Worm (Caenorhabditis elegans): Measurements from ENCODE around the gene npr-24.

Gene npr-24

DNA sequence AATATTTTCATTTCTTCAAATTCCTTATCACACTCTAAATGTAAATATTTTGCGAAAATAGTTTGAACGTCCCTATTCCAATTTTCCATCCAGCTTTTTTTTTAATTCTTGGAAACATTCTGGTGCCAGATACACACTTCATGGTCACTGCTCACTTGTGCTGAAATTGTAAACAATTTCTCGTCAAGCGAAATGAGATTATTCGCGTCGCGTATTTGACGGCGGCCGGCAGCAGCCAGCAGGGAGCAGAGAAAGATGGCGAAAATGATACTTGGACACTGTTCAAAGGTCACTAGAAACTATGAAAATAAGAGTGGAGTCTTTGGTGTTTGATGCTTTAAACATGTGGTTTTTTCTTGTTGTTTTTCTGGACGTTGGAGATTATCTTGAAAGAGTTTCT lies 17.8 kb upstream of the npr-24 start:
- TF ChIP-seq saeg-2 (GFP tag; IDR thresholded peaks at IDR 0.05) (no peak), ZK546.5 (tag; optimal IDR thresholded peaks at IDR 0.05) (no peak), nhr-77 (tag; optimal IDR thresholded peaks at IDR 0.05) (peak; percentile 25), nhr-11 (tag; optimal IDR thresholded peaks at IDR 0.05) (peak; percentile 53), lin-15B (tag; optimal IDR thresholded peaks at IDR 0.05) (no peak), lin-39 (tag; optimal IDR thresholded peaks at IDR 0.05) (no peak), nhr-42 (GFP tag; IDR thresholded peaks at IDR 0.05) (no peak), zip-11 (GFP tag; IDR thresholded peaks at IDR 0.05) (no peak), tag-97 (GFP tag; IDR thresholded peaks at IDR 0.05) (no peak), lin-38 (GFP tag; IDR thresholded peaks at IDR 0.05) (no peak), hlh-11 (tag; optimal IDR thresholded peaks at IDR 0.05) (peak; percentile 74), ama-1 (optimal IDR thresholded peaks at IDR 0.05) (no peak), Y75B8A.6 (GFP tag; IDR thresholded peaks at IDR 0.05) (no peak), F26F4.8 (GFP tag; conservative IDR thresholded peaks at IDR 0.05) (no peak), daf-16 (GFP tag; optimal IDR thresholded peaks at IDR 0.05) (peak in 1 of 2 experiments; percentile 34), daf-16 (tag; optimal IDR thresholded peaks at IDR 0.05) (peak; percentile 64), zag-1 (tag; optimal IDR thresholded peaks at IDR 0.05) (no peak), zfp-3 (GFP tag; conservative IDR thresholded peaks at IDR 0.05) (no peak), lin-13 (GFP tag; optimal IDR thresholded peaks at IDR 0.05) (no peak), ctbp-1 (GFP tag; IDR thresholded peaks at IDR 0.05) (no peak), pha-4 (GFP tag; IDR thresholded peaks at IDR 0.05) (no peak), pha-4 (tag; optimal IDR thresholded peaks at IDR 0.05) (no peak), attf-4 (tag; optimal IDR thresholded peaks at IDR 0.05) (no peak), dmd-8 (GFP tag; IDR thresholded peaks at IDR 0.05) (no peak), snpc-1.2 (GFP tag; IDR thresholded peaks at IDR 0.05) (no peak), vab-7 (GFP tag; IDR thresholded peaks at IDR 0.05) (no peak), lsy-2 (tag; optimal IDR thresholded peaks at IDR 0.05) (no peak), nhr-111 (GFP tag; optimal IDR thresholded peaks at IDR 0.05) (no peak), dmd-6 (GFP tag; IDR thresholded peaks at IDR 0.05) (peak; percentile 66), R02D3.7 (tag; optimal IDR thresholded peaks at IDR 0.05) (no peak), pqm-1 (tag; optimal IDR thresholded peaks at IDR 0.05) (peak; percentile 9), madf-5 (GFP tag; IDR thresholded peaks at IDR 0.05) (no peak), fos-1 (tag; optimal IDR thresholded peaks at IDR 0.05) (no peak), daf-19 (GFP tag; conservative IDR thresholded peaks at IDR 0.05) (no peak), duxl-1 (tag; optimal IDR thresholded peaks at IDR 0.05; ENCODE audit: poor library complexity) (no peak), egl-27 (tag; optimal IDR thresholded peaks at IDR 0.05) (no peak), ceh-62 (tag; optimal IDR thresholded peaks at IDR 0.05) (no peak), gei-8 (GFP tag; optimal IDR thresholded peaks at IDR 0.05) (no peak), lim-7 (GFP tag; IDR thresholded peaks at IDR 0.05) (no peak), nhr-102 (tag; optimal IDR thresholded peaks at IDR 0.05) (no peak), mxl-2 (GFP tag; conservative IDR thresholded peaks at IDR 0.05) (no peak), dve-1 (tag; optimal IDR thresholded peaks at IDR 0.05; ENCODE audit: insufficient read depth) (peak; percentile 44), nhr-28 (tag; optimal IDR thresholded peaks at IDR 0.05) (peak; percentile 89), ZK337.2 (GFP tag; IDR thresholded peaks at IDR 0.05) (no peak), mdl-1 (tag; optimal IDR thresholded peaks at IDR 0.05) (peak in 1 of 2 experiments; percentile 63), arid-1 (GFP tag; conservative IDR thresholded peaks at IDR 0.05) (no peak)

Measured in whole organism, L4 larva.